Fruit fly (Drosophila melanogaster) whole organism, embryonic: ENCODE results near the gene CG14014.

Experiments used
- C15 ChIP-seq: fragments of 200-800 bp; sonication (Bioruptor generic); IDR thresholded peaks from 3 replicates; pipeline ENCODE4 v1.3.6; 2022; ENCODE audit warnings: missing biosample characterization, missing genetic modification characterization
- CG10147 ChIP-seq: fragments of 200-800 bp; sonication (Bioruptor generic); optimal IDR thresholded peaks from 2 replicates; lab custom pipeline; 2019; ENCODE audit warnings: missing biosample characterization, mild to moderate bottlenecking, missing genetic modification characterization, moderate library complexity
- CG10209 ChIP-seq: fragments of 200-800 bp; sonication (Bioruptor generic); optimal IDR thresholded peaks from 3 replicates; lab custom pipeline; 2017; ENCODE audit warnings: missing biosample characterization, mild to moderate bottlenecking, missing genetic modification characterization, missing genetic modification reagents
- CG11560 ChIP-seq: fragments of 200-800 bp; sonication (Bioruptor generic); IDR thresholded peaks from 3 replicates; pipeline ENCODE4 v1.3.6; 2022; ENCODE audit warnings: missing biosample characterization, missing genetic modification characterization
- CG15601 ChIP-seq: fragments of 200-800 bp; sonication (Bioruptor generic); optimal IDR thresholded peaks from 3 replicates; lab custom pipeline; 2019; ENCODE audit warnings: missing biosample characterization, mild to moderate bottlenecking, missing genetic modification characterization, moderate library complexity
- CG18011 ChIP-seq: fragments of 200-800 bp; sonication (Bioruptor generic); optimal IDR thresholded peaks from 2 replicates; lab custom pipeline; 2017; ENCODE audit warnings: missing biosample characterization, missing genetic modification characterization, mild to moderate bottlenecking, moderate library complexity, missing genotype
- CG18262 ChIP-seq: fragments of 200-800 bp; optimal IDR thresholded peaks from 3 replicates; lab custom pipeline; 2019; ENCODE audit warnings: missing biosample characterization, mild to moderate bottlenecking, missing genetic modification characterization, moderate library complexity
- CG18619 ChIP-seq: fragments of 200-800 bp; sonication (Bioruptor generic); optimal IDR thresholded peaks from 3 replicates; lab custom pipeline; 2017; ENCODE audit warnings: missing biosample characterization, mild to moderate bottlenecking, missing genetic modification characterization
- CG2120 ChIP-seq: fragments of 200-800 bp; sonication (Bioruptor generic); optimal IDR thresholded peaks from 3 replicates; lab custom pipeline; 2016; ENCODE audit warnings: missing biosample characterization, missing genetic modification characterization
- CG2875 ChIP-seq: fragments of 200-800 bp; sonication (Bioruptor generic); optimal IDR thresholded peaks from 2 replicates; lab custom pipeline; 2017; ENCODE audit warnings: missing biosample characterization, mild to moderate bottlenecking, missing genetic modification characterization, missing genetic modification reagents
- CG32532 ChIP-seq: fragments of 200-800 bp; sonication (Bioruptor generic); IDR thresholded peaks from 2 replicates; pipeline ENCODE4 v1.3.6; 2022; ENCODE audit warnings: missing biosample characterization, missing genetic modification characterization
- CG3281 ChIP-seq: fragments of 200-800 bp; sonication (Bioruptor generic); optimal IDR thresholded peaks from 3 replicates; lab custom pipeline; 2017; ENCODE audit warnings: missing biosample characterization, mild to moderate bottlenecking, missing genetic modification characterization
- CG34376 ChIP-seq: fragments of 200-800 bp; sonication (Bioruptor generic); optimal IDR thresholded peaks from 2 replicates; lab custom pipeline; 2018; ENCODE audit warnings: missing biosample characterization, mild to moderate bottlenecking, missing genetic modification characterization
- CG4707 ChIP-seq: fragments of 200-800 bp; sonication (Bioruptor generic); optimal IDR thresholded peaks from 2 replicates; lab custom pipeline; 2018; ENCODE audit warnings: missing biosample characterization, mild to moderate bottlenecking, missing genetic modification characterization, moderate library complexity
- CG8388 ChIP-seq: fragments of 200-800 bp; sonication (Bioruptor generic); optimal IDR thresholded peaks from 2 replicates; lab custom pipeline; 2019; ENCODE audit warnings: missing biosample characterization, mild to moderate bottlenecking, missing genetic modification characterization, moderate library complexity
- CG8478 ChIP-seq: fragments of >200 bp; optimal IDR thresholded peaks from 2 replicates; lab custom pipeline; 2018
- Dek ChIP-seq: fragments of 200-800 bp; sonication (Bioruptor generic); optimal IDR thresholded peaks from 3 replicates; lab custom pipeline; 2019; ENCODE audit warnings: missing biosample characterization, mild to moderate bottlenecking, missing genetic modification characterization, moderate library complexity
- Dip2 ChIP-seq: fragments of 200-800 bp; sonication (Bioruptor generic); IDR thresholded peaks from 2 replicates; pipeline ENCODE4 v1.3.6; 2022; ENCODE audit warnings: missing biosample characterization, missing genetic modification characterization
- Dp ChIP-seq: fragments of 200-800 bp; sonication (Bioruptor generic); optimal IDR thresholded peaks from 2 replicates; lab custom pipeline; 2018; ENCODE audit warnings: missing biosample characterization, mild to moderate bottlenecking, missing genetic modification characterization, moderate library complexity
- Fer1 ChIP-seq: fragments of 200-800 bp; sonication (Bioruptor generic); optimal IDR thresholded peaks from 2 replicates; lab custom pipeline; 2017; ENCODE audit warnings: missing biosample characterization, mild to moderate bottlenecking, missing genetic modification characterization
- HLH3B ChIP-seq: fragments of 200-800 bp; sonication (Bioruptor generic); IDR thresholded peaks from 2 replicates; pipeline ENCODE4 v1.3.6; 2022; ENCODE audit warnings: missing biosample characterization, missing genetic modification characterization
- Hmr ChIP-seq: fragments of 200-800 bp; sonication (Bioruptor generic); optimal IDR thresholded peaks from 3 replicates; lab custom pipeline; 2017; ENCODE audit warnings: mild to moderate bottlenecking, missing biosample characterization, missing genetic modification reagents, missing genetic modification characterization
- NK7.1 ChIP-seq: fragments of 200-800 bp; sonication (Bioruptor generic); optimal IDR thresholded peaks from 3 replicates; lab custom pipeline; 2016; ENCODE audit warnings: missing biosample characterization, missing genetic modification characterization
- NfI ChIP-seq: fragments of 200-800 bp; sonication (Bioruptor generic); optimal IDR thresholded peaks from 3 replicates; lab custom pipeline; 2018; ENCODE audit warnings: missing biosample characterization, mild to moderate bottlenecking, missing genetic modification characterization, moderate library complexity
- Ravus ChIP-seq: fragments of 200-800 bp; sonication (Bioruptor generic); IDR thresholded peaks from 2 replicates; pipeline ENCODE4 v1.3.6; 2022; ENCODE audit warnings: missing biosample characterization, missing genetic modification characterization
- Sox102F ChIP-seq: fragments of 200-800 bp; sonication (Bioruptor generic); optimal IDR thresholded peaks from 2 replicates; lab custom pipeline; 2018; ENCODE audit warnings: missing biosample characterization, mild to moderate bottlenecking, missing genetic modification characterization, moderate library complexity
- YL-1 ChIP-seq: fragments of 200-800 bp; sonication (Bioruptor generic); optimal IDR thresholded peaks from 3 replicates; lab custom pipeline; 2017; ENCODE audit warnings: missing biosample characterization, mild to moderate bottlenecking, missing genetic modification characterization
- ab ChIP-seq: fragments of 200-800 bp; sonication (Bioruptor generic); optimal IDR thresholded peaks from 2 replicates; lab custom pipeline; 2016; ENCODE audit warnings: missing biosample characterization, missing genetic modification characterization
- abd-A ChIP-seq: fragments of 200-800 bp; sonication (Bioruptor generic); optimal IDR thresholded peaks from 3 replicates; lab custom pipeline; 2019; ENCODE audit warnings: missing biosample characterization, mild to moderate bottlenecking, missing genetic modification characterization, moderate library complexity
- aop ChIP-seq: fragments of 200-800 bp; sonication (Bioruptor generic); IDR thresholded peaks from 2 replicates; pipeline ENCODE4 v1.3.6; 2022; ENCODE audit warnings: missing biosample characterization, missing genetic modification characterization
- ato ChIP-seq: fragments of 200-800 bp; sonication (Bioruptor generic); IDR thresholded peaks from 2 replicates; pipeline ENCODE4 v1.3.6; 2022; ENCODE audit warnings: missing biosample characterization, missing genetic modification characterization; ENCODE audit not compliant: partially characterized antibody
- cad ChIP-seq: fragments of >200 bp; optimal IDR thresholded peaks from 2 replicates; lab custom pipeline; 2017; ENCODE audit warnings: missing biosample characterization, missing genetic modification characterization
- cas ChIP-seq: fragments of 200-800 bp; sonication (Bioruptor generic); IDR thresholded peaks from 2 replicates; pipeline ENCODE4 v1.3.6; 2022; ENCODE audit warnings: missing biosample characterization, missing genetic modification characterization
- corto ChIP-seq: fragments of 200-800 bp; sonication (Bioruptor generic); optimal IDR thresholded peaks from 2 replicates; lab custom pipeline; 2016; ENCODE audit warnings: missing biosample characterization, mild to moderate bottlenecking, missing genetic modification characterization, moderate library complexity
- dan ChIP-seq: fragments of 200-800 bp; sonication (Bioruptor generic); IDR thresholded peaks from 2 replicates; pipeline ENCODE4 v1.3.6; 2022; ENCODE audit warnings: missing biosample characterization, missing genetic modification characterization
- exex ChIP-seq: fragments of 200-800 bp; sonication (Bioruptor generic); optimal IDR thresholded peaks from 4 replicates; lab custom pipeline; 2018; ENCODE audit warnings: missing biosample characterization, mild to moderate bottlenecking, missing genetic modification characterization, moderate library complexity
- h ChIP-seq: fragments of >200 bp; optimal IDR thresholded peaks from 2 replicates; lab custom pipeline; 2017
- hb ChIP-seq: fragments of 200-800 bp; sonication (Bioruptor generic); IDR thresholded peaks from 3 replicates; pipeline ENCODE4 v1.3.6; 2022; ENCODE audit warnings: missing biosample characterization, missing genetic modification characterization; ENCODE audit not compliant: partially characterized antibody
- ind ChIP-seq: fragments of 200-800 bp; sonication (Bioruptor generic); optimal IDR thresholded peaks from 3 replicates; lab custom pipeline; 2016; ENCODE audit warnings: missing biosample characterization, missing genetic modification characterization
- knrl ChIP-seq: fragments of 200-800 bp; sonication (Bioruptor generic); IDR thresholded peaks from 3 replicates; pipeline ENCODE4 v1.3.6; 2022; ENCODE audit warnings: missing biosample characterization, missing genetic modification characterization; ENCODE audit not compliant: partially characterized antibody
- lbe ChIP-seq: fragments of 200-800 bp; sonication (Bioruptor generic); optimal IDR thresholded peaks from 2 replicates; lab custom pipeline; 2016; ENCODE audit warnings: missing biosample characterization, mild to moderate bottlenecking, missing genetic modification characterization
- lilli ChIP-seq: fragments of 200-800 bp; sonication (Bioruptor generic); optimal IDR thresholded peaks from 3 replicates; lab custom pipeline; 2016; ENCODE audit warnings: missing biosample characterization, missing genetic modification characterization
- lola ChIP-seq, 3 experiments: fragments of >200 bp in 2 of 3; fragments of 200-800 bp in 1 of 3; sonication (Bioruptor generic) in 1 of 3; optimal IDR thresholded peaks; 2 replicates each; lab custom pipeline; 2017 to 2019; ENCODE audit warnings: missing biosample characterization in 3 of 3, missing genetic modification characterization in 3 of 3, mild to moderate bottlenecking in 1 of 3, moderate library complexity in 1 of 3
- nau ChIP-seq: fragments of 200-800 bp; sonication (Bioruptor generic); optimal IDR thresholded peaks from 3 replicates; lab custom pipeline; 2017; ENCODE audit warnings: missing biosample characterization, mild to moderate bottlenecking, missing genetic modification characterization, missing genetic modification reagents
- otp ChIP-seq: fragments of 200-800 bp; sonication (Bioruptor generic); IDR thresholded peaks from 3 replicates; pipeline ENCODE4, ENCODE4 v1.3.6; 2022; ENCODE audit warnings: missing biosample characterization, missing genetic modification characterization
- pan ChIP-seq, 4 experiments: fragments of >200 bp in 3 of 4; fragments of 200-800 bp in 1 of 4; sonication (Bioruptor generic) in 1 of 4; optimal IDR thresholded peaks in 3 of 4; IDR thresholded peaks in 1 of 4; 2 replicates each; pipeline versions ENCODE4 v1.3.6 to Lab custom; 2017 to 2022; ENCODE audit warnings: missing biosample characterization in 2 of 4, missing genetic modification characterization in 2 of 4, mixed read lengths in 1 of 4
- ranshi ChIP-seq: fragments of 200-800 bp; sonication (Bioruptor generic); IDR thresholded peaks from 2 replicates; pipeline ENCODE4 v1.3.6; 2022; ENCODE audit warnings: missing biosample characterization, missing genetic modification characterization
- shn ChIP-seq: fragments of 200-800 bp; sonication (Bioruptor generic); optimal IDR thresholded peaks from 3 replicates; lab custom pipeline; 2016; ENCODE audit warnings: missing biosample characterization, missing genetic modification characterization
- tin ChIP-seq: fragments of 200-800 bp; sonication (Bioruptor generic); optimal IDR thresholded peaks from 3 replicates; lab custom pipeline; 2016; ENCODE audit warnings: missing biosample characterization, missing genetic modification characterization

Gene CG14014

dm6 chr2L:5542944-5543515 is 7.6 kb downstream of the CG14014 start (continued):
- TF ChIP-seq CG8388 (peak; percentile 31), CG2875 (GFP tag; lab: Kevin White, UChicago) (no peak), lbe (GFP tag; lab: Kevin White, UChicago) (no peak), Dek (tag; lab: Kevin White, UChicago) (peak; percentile 39), nau (GFP tag; lab: Kevin White, UChicago) (no peak), exex (tag; lab: Kevin White, UChicago) (peak; percentile 21), dan (GFP tag; lab: Robert Waterston, UW) (no peak), ab (GFP tag; lab: Kevin White, UChicago) (peak; percentile 15), CG2120 (peak; percentile 76), CG3281 (GFP tag; lab: Kevin White, UChicago) (peak; percentile 61), h (lab: Kevin White, UChicago) (no peak), CG32532 (GFP tag; lab: Robert Waterston, UW) (peak; percentile 70), CG34376 (GFP tag; lab: Kevin White, UChicago) (peak; percentile 27), NK7.1 (GFP tag; lab: Kevin White, UChicago) (no peak), ranshi (peak; percentile 47; the same call in 1 of the 2 replicates), ato (no peak), CG11560 (no peak), aop (no peak), lilli (GFP tag; lab: Kevin White, UChicago) (peak; percentile 71), abd-A (tag; lab: Kevin White, UChicago) (no peak), tin (peak; percentile 38), Ravus (GFP tag; lab: Robert Waterston, UW) (no peak), CG18262 (tag; lab: Kevin White, UChicago) (peak; percentile 36), lola (GFP tag; optimal IDR thresholded peaks at IDR 0.05; lab: Kevin White, UChicago) (no peak), CG10147 (GFP tag; lab: Kevin White, UChicago) (peak; percentile 41), CG18011 (GFP tag; lab: Kevin White, UChicago) (peak; percentile 14), knrl (GFP tag; lab: Robert Waterston, UW) (no peak), CG10209 (GFP tag; lab: Kevin White, UChicago) (peak; percentile 40), Sox102F (GFP tag; lab: Kevin White, UChicago) (no peak), hb (GFP tag; lab: Robert Waterston, UW) (no peak), Hmr (GFP tag; lab: Kevin White, UChicago) (peak; percentile 54), CG18619 (GFP tag; lab: Kevin White, UChicago) (peak; percentile 31), CG8478 (no peak), otp (GFP tag; lab: Robert Waterston, UW) (0 out of 3 replicates have a peak, but pooled peaks have one; percentile 18), YL-1 (GFP tag; lab: Kevin White, UChicago) (no peak), cad (GFP tag; lab: Kevin White, UChicago) (no peak), CG15601 (tag; lab: Kevin White, UChicago) (no peak), cas (GFP tag; lab: Robert Waterston, UW) (peak; percentile 36; the same call in 1 of the 2 replicates), pan (optimal IDR thresholded peaks at IDR 0.05; lab: Kevin White, UChicago) (no peak), pan (GFP tag; optimal IDR thresholded peaks at IDR 0.05 in 1 of 2, IDR thresholded peaks at IDR 0.05 in 1 of 2) (peak in 1 of 2 experiments; percentile 44), Dip2 (GFP tag; lab: Robert Waterston, UW) (no peak), HLH3B (GFP tag; lab: Robert Waterston, UW) (0 out of 2 replicates have a peak, but pooled peaks have one; percentile 42), C15 (GFP tag; lab: Robert Waterston, UW) (no peak), Dp (no peak), ind (peak; percentile 61), CG4707 (no peak), shn (peak; percentile 54), NfI (GFP tag; lab: Kevin White, UChicago) (peak; percentile 45), corto (GFP tag; lab: Kevin White, UChicago) (no peak), Fer1 (peak; percentile 68)
